Fruit fly (Drosophila melanogaster) whole organism, embryonic: ENCODE results near the gene CG1785.

ENCODE experiments used
- ATbp ChIP-seq: fragments of 200-800 bp; sonication (Bioruptor generic); optimal IDR thresholded peaks from 2 replicates; lab custom pipeline; 2017; ENCODE audit warnings: missing biosample characterization, mild to moderate bottlenecking, missing genetic modification characterization, missing genetic modification reagents
- Ada2b ChIP-seq: fragments of 200-800 bp; sonication (Bioruptor generic); IDR thresholded peaks from 2 replicates; pipeline ENCODE4 v1.3.6; 2022; ENCODE audit warnings: missing biosample characterization, missing genetic modification characterization
- BEAF-32 ChIP-seq: fragments of 200-800 bp; sonication (Bioruptor generic); optimal IDR thresholded peaks from 3 replicates; lab custom pipeline; 2017; ENCODE audit warnings: missing biosample characterization, missing genetic modification characterization, mild to moderate bottlenecking, moderate library complexity, missing genetic modification reagents
- BtbVII ChIP-seq: fragments of 200-800 bp; sonication (Bioruptor generic); optimal IDR thresholded peaks from 3 replicates; lab custom pipeline; 2017; ENCODE audit warnings: missing biosample characterization, mild to moderate bottlenecking, missing genetic modification characterization
- CG10431 ChIP-seq: fragments of 200-800 bp; sonication (Bioruptor generic); optimal IDR thresholded peaks from 3 replicates; lab custom pipeline; 2018; ENCODE audit warnings: missing biosample characterization, mild to moderate bottlenecking, missing genetic modification characterization
- CG10654 ChIP-seq: fragments of 200-800 bp; sonication (Bioruptor generic); optimal IDR thresholded peaks from 2 replicates; lab custom pipeline; 2016; ENCODE audit warnings: missing biosample characterization, missing genetic modification characterization
- CG11085 ChIP-seq: fragments of 200-800 bp; sonication (Bioruptor generic); IDR thresholded peaks from 2 replicates; pipeline ENCODE4 v1.3.6; 2022; ENCODE audit warnings: missing biosample characterization, missing genetic modification characterization
- CG11093 ChIP-seq: fragments of 200-800 bp; sonication (Bioruptor generic); IDR thresholded peaks from 3 replicates; pipeline ENCODE4 v1.3.6; 2022; ENCODE audit warnings: missing biosample characterization, missing genetic modification characterization
- CG11504 ChIP-seq: fragments of 200-800 bp; sonication (Bioruptor generic); optimal IDR thresholded peaks from 3 replicates; lab custom pipeline; 2019; ENCODE audit warnings: missing biosample characterization, mild to moderate bottlenecking, missing genetic modification characterization, moderate library complexity
- CG12071 ChIP-seq: fragments of 200-800 bp; sonication (Bioruptor generic); optimal IDR thresholded peaks from 3 replicates; lab custom pipeline; 2018; ENCODE audit warnings: missing biosample characterization, mild to moderate bottlenecking, missing genetic modification characterization
- CG13296 ChIP-seq: fragments of 200-800 bp; sonication (Bioruptor generic); optimal IDR thresholded peaks from 3 replicates; lab custom pipeline; 2018; ENCODE audit warnings: missing biosample characterization, mild to moderate bottlenecking, missing genetic modification characterization
- CG14860 ChIP-seq: fragments of 200-800 bp; sonication (Bioruptor generic); IDR thresholded peaks from 3 replicates; pipeline ENCODE4 v1.3.6; 2022; ENCODE audit warnings: missing biosample characterization, missing genetic modification characterization; ENCODE audit not compliant: partially characterized antibody
- CG15011 ChIP-seq: fragments of 200-800 bp; sonication (Bioruptor generic); optimal IDR thresholded peaks from 3 replicates; lab custom pipeline; 2018; ENCODE audit warnings: missing biosample characterization, mild to moderate bottlenecking, missing genetic modification characterization
- CG15601 ChIP-seq: fragments of 200-800 bp; sonication (Bioruptor generic); optimal IDR thresholded peaks from 3 replicates; lab custom pipeline; 2019; ENCODE audit warnings: missing biosample characterization, mild to moderate bottlenecking, missing genetic modification characterization, moderate library complexity
- CG1602 ChIP-seq: fragments of 200-800 bp; sonication (Bioruptor generic); optimal IDR thresholded peaks from 3 replicates; lab custom pipeline; 2016; ENCODE audit warnings: missing biosample characterization, missing genetic modification characterization
- CG17186 ChIP-seq: fragments of 200-800 bp; sonication (Bioruptor generic); optimal IDR thresholded peaks from 3 replicates; lab custom pipeline; 2017; ENCODE audit warnings: missing biosample characterization, missing genetic modification reagents, missing genetic modification characterization
- CG18599 ChIP-seq: fragments of 200-800 bp; sonication (Bioruptor generic); optimal IDR thresholded peaks from 3 replicates; lab custom pipeline; 2017; ENCODE audit warnings: missing biosample characterization, missing genetic modification characterization, mild to moderate bottlenecking, moderate library complexity, missing genetic modification reagents
- CG31365 ChIP-seq: fragments of 200-800 bp; sonication (Bioruptor generic); optimal IDR thresholded peaks from 2 replicates; lab custom pipeline; 2018; ENCODE audit warnings: missing biosample characterization, mild to moderate bottlenecking, missing genetic modification characterization
- CG31441 ChIP-seq: fragments of 200-800 bp; sonication (Bioruptor generic); IDR thresholded peaks from 2 replicates; pipeline ENCODE4 v1.3.6; 2022; ENCODE audit warnings: missing biosample characterization, missing genetic modification characterization
- CG4424 ChIP-seq: fragments of 200-800 bp; sonication (Bioruptor generic); optimal IDR thresholded peaks from 3 replicates; lab custom pipeline; 2016; ENCODE audit warnings: missing biosample characterization, missing genetic modification characterization
- CG6175 ChIP-seq: fragments of 200-800 bp; sonication (Bioruptor generic); IDR thresholded peaks from 3 replicates; pipeline ENCODE4 v1.3.6; 2022; ENCODE audit warnings: missing biosample characterization, missing genetic modification characterization
- CG7745 ChIP-seq: fragments of 200-800 bp; sonication (Bioruptor generic); optimal IDR thresholded peaks from 2 replicates; lab custom pipeline; 2018; ENCODE audit warnings: missing biosample characterization, mild to moderate bottlenecking, missing genetic modification characterization, moderate library complexity
- CG7928 ChIP-seq: fragments of 200-800 bp; sonication (Bioruptor generic); optimal IDR thresholded peaks from 2 replicates; lab custom pipeline; 2017; ENCODE audit warnings: missing biosample characterization, mild to moderate bottlenecking, missing genetic modification characterization
- Doc3 ChIP-seq: fragments of 200-800 bp; sonication (Bioruptor generic); IDR thresholded peaks from 3 replicates; pipeline ENCODE4 v1.3.6; 2022; ENCODE audit warnings: missing biosample characterization, missing genetic modification characterization; ENCODE audit not compliant: partially characterized antibody
- ERR ChIP-seq: fragments of 200-800 bp; sonication (Bioruptor generic); optimal IDR thresholded peaks from 2 replicates; lab custom pipeline; 2016; ENCODE audit warnings: missing biosample characterization, missing genetic modification characterization
- Fer1 ChIP-seq: fragments of 200-800 bp; sonication (Bioruptor generic); optimal IDR thresholded peaks from 2 replicates; lab custom pipeline; 2017; ENCODE audit warnings: missing biosample characterization, mild to moderate bottlenecking, missing genetic modification characterization
- HLHmδ ChIP-seq: fragments of 200-800 bp; sonication (Bioruptor generic); optimal IDR thresholded peaks from 2 replicates; lab custom pipeline; 2018; ENCODE audit warnings: missing biosample characterization, mild to moderate bottlenecking, missing genetic modification characterization, moderate library complexity
- Hsf ChIP-seq: fragments of 200-800 bp; sonication (Bioruptor generic); optimal IDR thresholded peaks from 3 replicates; lab custom pipeline; 2016; ENCODE audit warnings: missing biosample characterization, missing genetic modification characterization
- Mad ChIP-seq: fragments of 200-800 bp; sonication (Bioruptor generic); optimal IDR thresholded peaks from 2 replicates; lab custom pipeline; 2016; ENCODE audit warnings: missing biosample characterization, missing genetic modification characterization
- NC2β ChIP-seq: fragments of 200-800 bp; sonication (Bioruptor generic); optimal IDR thresholded peaks from 2 replicates; lab custom pipeline; 2016; ENCODE audit warnings: missing biosample characterization, missing genetic modification characterization
- NK7.1 ChIP-seq: fragments of 200-800 bp; sonication (Bioruptor generic); optimal IDR thresholded peaks from 3 replicates; lab custom pipeline; 2016; ENCODE audit warnings: missing biosample characterization, missing genetic modification characterization
- Oli ChIP-seq: fragments of 200-800 bp; sonication (Bioruptor generic); optimal IDR thresholded peaks from 2 replicates; lab custom pipeline; 2018; ENCODE audit warnings: missing biosample characterization, mild to moderate bottlenecking, missing genetic modification characterization, moderate library complexity
- Opbp ChIP-seq: fragments of 200-800 bp; sonication (Bioruptor generic); IDR thresholded peaks from 3 replicates; pipeline ENCODE4 v1.3.6; 2022; ENCODE audit warnings: missing biosample characterization, missing genetic modification characterization; ENCODE audit not compliant: partially characterized antibody
- TFAM ChIP-seq: fragments of 200-800 bp; sonication (Bioruptor generic); optimal IDR thresholded peaks from 2 replicates; lab custom pipeline; 2017; ENCODE audit warnings: missing biosample characterization, missing genetic modification characterization, inconsistent platforms
- Tbp ChIP-seq: fragments of >200 bp; optimal IDR thresholded peaks from 2 replicates; lab custom pipeline; 2018; ENCODE audit warnings: missing biosample characterization, missing genetic modification characterization
- Xbp1 ChIP-seq: fragments of 200-800 bp; sonication (Bioruptor generic); optimal IDR thresholded peaks from 3 replicates; lab custom pipeline; 2016; ENCODE audit warnings: missing biosample characterization, mild to moderate bottlenecking, missing genetic modification characterization
- YL-1 ChIP-seq: fragments of 200-800 bp; sonication (Bioruptor generic); optimal IDR thresholded peaks from 3 replicates; lab custom pipeline; 2017; ENCODE audit warnings: missing biosample characterization, mild to moderate bottlenecking, missing genetic modification characterization
- chif ChIP-seq, 2 experiments: fragments of 200-800 bp; sonication (Bioruptor generic); optimal IDR thresholded peaks; 3 replicates each; lab custom pipeline; 2016; ENCODE audit warnings: missing biosample characterization in 2 of 2, missing genetic modification characterization in 2 of 2
- ci ChIP-seq: fragments of 200-800 bp; sonication (Bioruptor generic); IDR thresholded peaks from 3 replicates; pipeline ENCODE4 v1.3.6; 2022; ENCODE audit warnings: missing biosample characterization, missing genetic modification characterization
- fd3F ChIP-seq: fragments of 200-800 bp; sonication (Bioruptor generic); optimal IDR thresholded peaks from 2 replicates; lab custom pipeline; 2018; ENCODE audit warnings: missing biosample characterization, mild to moderate bottlenecking, missing genetic modification characterization, moderate library complexity
- fd96Cb ChIP-seq: fragments of 200-800 bp; sonication (Bioruptor generic); optimal IDR thresholded peaks from 2 replicates; lab custom pipeline; 2018; ENCODE audit warnings: missing biosample characterization, mild to moderate bottlenecking, missing genetic modification characterization, moderate library complexity
- ftz-f1 ChIP-seq: fragments of 200-800 bp; sonication (Bioruptor generic); optimal IDR thresholded peaks from 2 replicates; lab custom pipeline; 2016; ENCODE audit warnings: missing biosample characterization, missing genetic modification characterization
- h ChIP-seq: fragments of >200 bp; optimal IDR thresholded peaks from 2 replicates; lab custom pipeline; 2017
- klu ChIP-seq: fragments of 200-800 bp; sonication (Bioruptor generic); IDR thresholded peaks from 2 replicates; pipeline ENCODE4 v1.3.6; 2022; ENCODE audit warnings: missing biosample characterization, missing genetic modification characterization
- nau ChIP-seq: fragments of 200-800 bp; sonication (Bioruptor generic); optimal IDR thresholded peaks from 3 replicates; lab custom pipeline; 2017; ENCODE audit warnings: missing biosample characterization, mild to moderate bottlenecking, missing genetic modification characterization, missing genetic modification reagents
- onecut ChIP-seq: fragments of 200-800 bp; sonication (Bioruptor generic); IDR thresholded peaks from 2 replicates; pipeline ENCODE4 v1.3.6; 2022; ENCODE audit warnings: missing biosample characterization, missing genetic modification characterization
- ranshi ChIP-seq: fragments of 200-800 bp; sonication (Bioruptor generic); IDR thresholded peaks from 2 replicates; pipeline ENCODE4 v1.3.6; 2022; ENCODE audit warnings: missing biosample characterization, missing genetic modification characterization
- schlank ChIP-seq: fragments of 200-800 bp; sonication (Bioruptor generic); optimal IDR thresholded peaks from 2 replicates; lab custom pipeline; 2018; ENCODE audit warnings: missing biosample characterization, mild to moderate bottlenecking, missing genetic modification characterization
- sd ChIP-seq: fragments of 200-800 bp; sonication (Bioruptor generic); optimal IDR thresholded peaks from 3 replicates; lab custom pipeline; 2018; ENCODE audit warnings: missing biosample characterization, mild to moderate bottlenecking, missing genetic modification characterization, moderate library complexity
- ssp ChIP-seq: fragments of 200-800 bp; sonication (Bioruptor generic); IDR thresholded peaks from 2 replicates; pipeline ENCODE4 v1.3.6; 2022; ENCODE audit warnings: missing biosample characterization, missing genetic modification characterization
- tx ChIP-seq: fragments of 200-800 bp; sonication (Bioruptor generic); optimal IDR thresholded peaks from 2 replicates; lab custom pipeline; 2016; ENCODE audit warnings: missing biosample characterization, missing genetic modification characterization

CG1785 gene

DNA sequence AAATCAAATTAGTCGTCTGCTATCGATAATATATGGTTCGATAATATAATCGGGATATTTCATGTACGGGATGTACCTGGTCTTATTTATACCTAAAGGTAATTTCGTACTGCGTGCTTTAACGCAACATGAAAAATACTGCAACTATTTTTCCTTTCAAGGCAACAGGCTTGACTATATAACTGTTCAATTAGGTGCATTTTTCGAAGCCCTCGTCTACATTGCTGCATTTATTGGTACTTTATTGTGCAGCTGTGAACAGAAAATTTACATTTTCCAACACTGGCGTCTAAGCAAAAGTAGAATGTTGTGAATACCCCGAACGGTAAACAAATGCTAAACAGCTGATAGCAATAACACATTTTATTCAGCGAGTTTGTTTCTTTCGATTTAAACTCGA is 24.7 kb upstream of the CG1785 start, which contains the start of the genes Ppt1 and Ogg1 (continued):
- TF ChIP-seq fd96Cb (tag; lab: Kevin White, UChicago) (no peak), Tbp (GFP tag; lab: Kevin White, UChicago) (no peak), h (lab: Kevin White, UChicago) (no peak), Doc3 (GFP tag; lab: Robert Waterston, UW) (0 out of 3 replicates have a peak, but pooled peaks have one; percentile 29), NK7.1 (peak; percentile 33), CG31365 (tag; lab: Kevin White, UChicago) (no peak), YL-1 (GFP tag; lab: Kevin White, UChicago) (peak; percentile 45), Fer1 (peak; percentile 55), CG10431 (GFP tag; lab: Kevin White, UChicago) (no peak), klu (GFP tag; lab: Robert Waterston, UW) (0 out of 2 replicates have a peak, but pooled peaks have one; percentile 9), tx (peak; percentile 61), CG13296 (GFP tag; lab: Kevin White, UChicago) (peak; percentile 39), CG12071 (GFP tag; lab: Kevin White, UChicago) (peak; percentile 21), ranshi (GFP tag; lab: Robert Waterston, UW) (0 out of 2 replicates have a peak, but pooled peaks have one; percentile 44), HLHmδ (GFP tag; lab: Kevin White, UChicago) (no peak), fd3F (GFP tag; lab: Kevin White, UChicago) (no peak), Xbp1 (peak; percentile 62), CG11085 (GFP tag; lab: Robert Waterston, UW) (no peak), Oli (peak; percentile 14), CG10654 (peak; percentile 54), CG14860 (GFP tag; lab: Robert Waterston, UW) (0 out of 3 replicates have a peak, but pooled peaks have one; percentile 8), BEAF-32 (GFP tag; lab: Kevin White, UChicago) (peak; percentile 64), CG15011 (GFP tag; lab: Kevin White, UChicago) (no peak), CG7928 (GFP tag; lab: Kevin White, UChicago) (peak; percentile 60), CG6175 (GFP tag; lab: Robert Waterston, UW) (no peak), BtbVII (GFP tag; lab: Kevin White, UChicago) (no peak), CG17186 (GFP tag; lab: Kevin White, UChicago) (peak; percentile 49), schlank (tag; lab: Kevin White, UChicago) (peak; percentile 11), ftz-f1 (GFP tag; lab: Kevin White, UChicago) (no peak), ATbp (GFP tag; lab: Kevin White, UChicago) (no peak), nau (GFP tag; lab: Kevin White, UChicago) (no peak), Ada2b (peak; percentile 46; the same call in 1 of the 2 replicates), NC2β (peak; percentile 54), CG7745 (no peak), CG11093 (GFP tag; lab: Robert Waterston, UW) (no peak), CG11504 (tag; lab: Kevin White, UChicago) (no peak), Opbp (no peak), CG1602 (GFP tag; lab: Kevin White, UChicago) (peak; percentile 20), chif (GFP tag; optimal IDR thresholded peaks at IDR 0.05; lab: Kevin White, UChicago) (peak in 1 of 2 experiments; percentile 47), TFAM (GFP tag; lab: Kevin White, UChicago) (no peak), CG15601 (tag; lab: Kevin White, UChicago) (peak; percentile 30), Mad (GFP tag; lab: Kevin White, UChicago) (peak; percentile 24), Hsf (GFP tag; lab: Kevin White, UChicago) (peak; percentile 67), onecut (GFP tag; lab: Robert Waterston, UW) (no peak), CG4424 (GFP tag; lab: Kevin White, UChicago) (peak; percentile 57), ERR (no peak), sd (no peak), ssp (GFP tag; lab: Robert Waterston, UW) (no peak), CG18599 (GFP tag; lab: Kevin White, UChicago) (peak; percentile 49), CG31441 (GFP tag; lab: Robert Waterston, UW) (0 out of 2 replicates have a peak, but pooled peaks have one; percentile 34), ci (GFP tag; lab: Robert Waterston, UW) (0 out of 3 replicates have a peak, but pooled peaks have one; percentile 29)
